Fruit fly (Drosophila melanogaster) whole organism, pupa: ENCODE data around the gene CG3630.

Experiments used
- CG32121 ChIP-seq: fragments of 200-800 bp; sonication (Bioruptor generic); IDR thresholded peaks from 2 replicates; pipeline ENCODE4 v1.3.6; 2022; ENCODE audit warnings: missing biosample characterization, missing genetic modification characterization
- CG8159 ChIP-seq: fragments of 200-800 bp; sonication (Bioruptor generic); optimal IDR thresholded peaks from 3 replicates; lab custom pipeline; 2018; ENCODE audit warnings: missing biosample characterization, mild to moderate bottlenecking, missing genetic modification characterization, moderate library complexity
- CG8301 ChIP-seq: fragments of 200-800 bp; sonication (Bioruptor generic); optimal IDR thresholded peaks from 2 replicates; lab custom pipeline; 2018; ENCODE audit warnings: missing biosample characterization, mild to moderate bottlenecking, missing genetic modification characterization
- rn ChIP-seq: fragments of 200-800 bp; sonication (Bioruptor generic); IDR thresholded peaks from 2 replicates; pipeline ENCODE4 v1.3.6; 2022; ENCODE audit warnings: missing biosample characterization, missing genetic modification characterization

DNA sequence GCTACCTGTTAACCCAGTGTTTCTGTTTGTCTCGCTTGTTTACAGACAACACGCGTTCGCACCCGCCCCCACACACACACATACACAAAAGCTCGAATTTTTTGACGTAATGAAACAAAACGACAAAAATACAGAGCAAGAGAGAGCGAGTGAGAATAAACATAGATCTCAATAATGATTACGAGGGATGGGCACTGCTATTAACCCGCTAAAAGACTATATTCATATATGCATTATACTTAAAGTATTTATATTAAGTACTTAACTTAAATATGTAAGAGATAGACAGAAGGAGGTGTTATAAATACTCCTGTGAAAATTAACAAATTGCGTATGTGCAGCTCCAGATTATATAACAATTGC, 20.2 kb upstream of the CG3630 start:
- TF ChIP-seq CG8159 (tag; lab: Kevin White, UChicago) (peak; percentile 16), rn (GFP tag; lab: Robert Waterston, UW) (no peak), CG32121 (peak; percentile 51), CG8301 (tag; lab: Kevin White, UChicago) (peak; percentile 11)
